Fruit fly (Drosophila melanogaster) whole organism, prepupa: ENCODE results near the gene Mfap1.

ENCODE experiments used
- CG10669 ChIP-seq: fragments of 200-800 bp; sonication (Bioruptor generic); optimal IDR thresholded peaks from 3 replicates; lab custom pipeline; 2018; ENCODE audit warnings: missing biosample characterization, mild to moderate bottlenecking, missing genetic modification characterization, moderate library complexity
- CG11294 ChIP-seq: fragments of 200-800 bp; sonication (Bioruptor generic); IDR thresholded peaks from 2 replicates; pipeline ENCODE4 v1.3.6; 2022; ENCODE audit warnings: missing biosample characterization, missing genetic modification characterization
- CG11762 ChIP-seq: fragments of 200-800 bp; sonication (Bioruptor generic); optimal IDR thresholded peaks from 3 replicates; lab custom pipeline; 2016; ENCODE audit warnings: missing biosample characterization, missing genetic modification characterization; ENCODE audit not compliant: insufficient read depth
- CG11902 ChIP-seq: fragments of 200-800 bp; sonication (Bioruptor generic); optimal IDR thresholded peaks from 3 replicates; lab custom pipeline; 2016; ENCODE audit warnings: missing biosample characterization, missing genetic modification characterization
- CG15336 ChIP-seq: fragments of 200-800 bp; sonication (Bioruptor generic); IDR thresholded peaks from 2 replicates; pipeline ENCODE4 v1.3.6; 2022; ENCODE audit warnings: missing biosample characterization, missing genetic modification characterization
- CG32006 ChIP-seq: fragments of 200-800 bp; sonication (Bioruptor generic); optimal IDR thresholded peaks from 3 replicates; lab custom pipeline; 2017; ENCODE audit warnings: missing biosample characterization, mild to moderate bottlenecking, missing genetic modification characterization
- CG34406 ChIP-seq: fragments of 200-800 bp; sonication (Bioruptor generic); optimal IDR thresholded peaks from 3 replicates; lab custom pipeline; 2016; ENCODE audit warnings: missing biosample characterization, missing genetic modification characterization
- CG3919 ChIP-seq: fragments of 200-800 bp; sonication (Bioruptor generic); optimal IDR thresholded peaks from 3 replicates; lab custom pipeline; 2016; ENCODE audit warnings: missing biosample characterization, missing genetic modification characterization
- CG4318 ChIP-seq: fragments of 200-800 bp; sonication (Bioruptor generic); optimal IDR thresholded peaks from 3 replicates; lab custom pipeline; 2017; ENCODE audit warnings: missing biosample characterization, mild to moderate bottlenecking, missing genetic modification characterization
- CG6163 ChIP-seq: fragments of 200-800 bp; sonication (Bioruptor generic); IDR thresholded peaks from 3 replicates; pipeline ENCODE4 v1.3.6; 2022; ENCODE audit warnings: missing biosample characterization, missing genetic modification characterization
- CG6276 ChIP-seq: fragments of 200-800 bp; sonication (Bioruptor generic); optimal IDR thresholded peaks from 2 replicates; lab custom pipeline; 2017; ENCODE audit warnings: missing biosample characterization, mild to moderate bottlenecking, missing genetic modification characterization
- CG7368 ChIP-seq: fragments of 200-800 bp; sonication (Bioruptor generic); optimal IDR thresholded peaks from 3 replicates; lab custom pipeline; 2016; ENCODE audit warnings: missing biosample characterization, missing genetic modification characterization
- CG8119 ChIP-seq: fragments of 200-800 bp; sonication (Bioruptor generic); IDR thresholded peaks from 3 replicates; pipeline ENCODE4 v1.3.6; 2022; ENCODE audit warnings: missing biosample characterization, missing genetic modification characterization
- CG8632 ChIP-seq: fragments of 200-800 bp; sonication (Bioruptor generic); optimal IDR thresholded peaks from 3 replicates; lab custom pipeline; 2016; ENCODE audit warnings: missing biosample characterization, missing genetic modification characterization
- Eip78C ChIP-seq: fragments of 200-800 bp; sonication (Bioruptor generic); peaks from one replicate; lab custom pipeline; 2016; ENCODE audit warnings: missing biosample characterization, missing genetic modification characterization
- Eip93F ChIP-seq: fragments of 200-800 bp; sonication (Bioruptor generic); optimal IDR thresholded peaks from 2 replicates; lab custom pipeline; 2016; ENCODE audit warnings: missing biosample characterization, mild to moderate bottlenecking, missing genetic modification characterization
- Ets21C ChIP-seq: fragments of 200-800 bp; sonication (Bioruptor generic); optimal IDR thresholded peaks from 3 replicates; lab custom pipeline; 2016; ENCODE audit warnings: missing biosample characterization, missing genetic modification characterization
- Ets96B ChIP-seq: fragments of 200-800 bp; optimal IDR thresholded peaks from 2 replicates; lab custom pipeline; 2019; ENCODE audit warnings: missing biosample characterization, mild to moderate bottlenecking, missing genetic modification characterization, moderate library complexity
- Gug ChIP-seq: fragments of 200-800 bp; sonication (Bioruptor generic); IDR thresholded peaks from 2 replicates; pipeline ENCODE4 v1.3.6; 2022; ENCODE audit warnings: missing biosample characterization, missing genetic modification characterization
- Hr38 ChIP-seq: sonication (Bioruptor generic); optimal IDR thresholded peaks from 2 replicates; lab custom pipeline; 2016; ENCODE audit warnings: missing biosample characterization, missing genetic modification characterization
- Hr4 ChIP-seq: fragments of 200-800 bp; sonication (Bioruptor generic); optimal IDR thresholded peaks from 3 replicates; lab custom pipeline; 2016; ENCODE audit warnings: missing biosample characterization, missing genetic modification characterization
- Lpt ChIP-seq: fragments of 200-800 bp; sonication (Bioruptor generic); optimal IDR thresholded peaks from 3 replicates; lab custom pipeline; 2016; ENCODE audit warnings: missing biosample characterization, missing genetic modification characterization
- Met ChIP-seq: fragments of 200-800 bp; sonication (Bioruptor generic); optimal IDR thresholded peaks from 3 replicates; lab custom pipeline; 2016; ENCODE audit warnings: missing biosample characterization, missing genetic modification characterization
- Smox ChIP-seq: fragments of 200-800 bp; sonication (Bioruptor generic); optimal IDR thresholded peaks from 3 replicates; lab custom pipeline; 2016; ENCODE audit warnings: missing biosample characterization, missing genetic modification characterization
- Sox102F ChIP-seq: fragments of 200-800 bp; sonication (Bioruptor generic); optimal IDR thresholded peaks from 2 replicates; lab custom pipeline; 2016; ENCODE audit warnings: missing biosample characterization, mild to moderate bottlenecking, missing genetic modification characterization
- achi ChIP-seq: fragments of 200-800 bp; sonication (Bioruptor generic); optimal IDR thresholded peaks from 3 replicates; lab custom pipeline; 2016; ENCODE audit warnings: missing biosample characterization, missing genetic modification characterization
- acj6 ChIP-seq: fragments of 200-800 bp; sonication (Bioruptor generic); optimal IDR thresholded peaks from 3 replicates; lab custom pipeline; 2016; ENCODE audit warnings: missing biosample characterization, missing genetic modification characterization
- dsx ChIP-seq: fragments of 200-800 bp; optimal IDR thresholded peaks from 3 replicates; lab custom pipeline; 2019; ENCODE audit warnings: missing biosample characterization, mild to moderate bottlenecking, missing genetic modification characterization, moderate library complexity; ENCODE audit not compliant: poor library complexity, severe bottlenecking
- eg ChIP-seq: fragments of 200-800 bp; sonication (Bioruptor generic); IDR thresholded peaks from 3 replicates; pipeline ENCODE4 v1.3.6; 2022; ENCODE audit warnings: missing biosample characterization, missing genetic modification characterization
- fd59A ChIP-seq: fragments of 200-800 bp; sonication (Bioruptor generic); optimal IDR thresholded peaks from 2 replicates; lab custom pipeline; 2017; ENCODE audit warnings: missing biosample characterization, mild to moderate bottlenecking, missing genetic modification characterization, missing genetic modification reagents
- fd85E ChIP-seq: fragments of 200-800 bp; sonication (Bioruptor generic); optimal IDR thresholded peaks from 3 replicates; lab custom pipeline; 2016; ENCODE audit warnings: missing biosample characterization, missing genetic modification characterization
- net ChIP-seq: fragments of 200-800 bp; sonication (Bioruptor generic); optimal IDR thresholded peaks from 3 replicates; lab custom pipeline; 2016; ENCODE audit warnings: missing biosample characterization, missing genetic modification characterization
- ss ChIP-seq, 2 experiments: fragments of 200-800 bp; sonication (Bioruptor generic); optimal IDR thresholded peaks; 2 replicates in 1 of 2; 3 replicates in 1 of 2; lab custom pipeline; 2017 to 2018; ENCODE audit warnings: mild to moderate bottlenecking in 2 of 2, missing biosample characterization in 2 of 2, missing genetic modification characterization in 2 of 2, moderate library complexity in 1 of 2
- svp ChIP-seq: fragments of 200-800 bp; sonication (Bioruptor generic); peaks from one replicate; lab custom pipeline; 2016; ENCODE audit warnings: missing biosample characterization, missing genetic modification characterization
- vri ChIP-seq: fragments of 200-800 bp; sonication (Bioruptor generic); optimal IDR thresholded peaks from 3 replicates; lab custom pipeline; 2016; ENCODE audit warnings: missing biosample characterization, mild to moderate bottlenecking, missing genetic modification characterization

Gene Mfap1

dm6 chr3L:1905273-1905672 is 35.6 kb upstream of the Mfap1 start (continued):
- TF ChIP-seq fd85E (GFP tag; lab: Kevin White, UChicago) (no peak), achi (peak; percentile 41), Smox (peak; percentile 25), Met (GFP tag; lab: Kevin White, UChicago) (peak; percentile 22), eg (GFP tag; lab: Robert Waterston, UW) (no peak), CG11902 (GFP tag; lab: Kevin White, UChicago) (peak; percentile 41), Eip93F (GFP tag; lab: Kevin White, UChicago) (no peak), Gug (no peak), net (GFP tag; lab: Kevin White, UChicago) (peak; percentile 52), CG32006 (GFP tag; lab: Kevin White, UChicago) (peak; percentile 92), Ets21C (no peak), CG11762 (GFP tag; lab: Kevin White, UChicago) (no peak), CG8632 (GFP tag; lab: Kevin White, UChicago) (peak; percentile 33), CG4318 (GFP tag; lab: Kevin White, UChicago) (peak; percentile 71), CG11294 (GFP tag; lab: Robert Waterston, UW) (no peak), vri (GFP tag; lab: Kevin White, UChicago) (no peak), Hr4 (peak; percentile 75), CG6276 (GFP tag; lab: Kevin White, UChicago) (peak; percentile 62), Lpt (GFP tag; lab: Kevin White, UChicago) (peak; percentile 32), acj6 (GFP tag; lab: Kevin White, UChicago) (peak; percentile 52), CG7368 (GFP tag; lab: Kevin White, UChicago) (peak; percentile 49)

dm6 chr3L:1906208-1906607 is 34.7 kb upstream of the Mfap1 start:
- no peak for TF ChIP-seq fd59A
- TF ChIP-seq ss (GFP tag; optimal IDR thresholded peaks at IDR 0.05; lab: Kevin White, UChicago) = peak in 1 of 2 experiments; percentile 0
- TF ChIP-seq Eip78C (GFP tag; lab: Kevin White, UChicago) = peak; percentile 82
- peak; percentile 5 for TF ChIP-seq achi
- TF ChIP-seq CG34406 (GFP tag; lab: Kevin White, UChicago) = no peak
- peak; percentile 42; the same call in 1 of the 3 replicates for TF ChIP-seq eg (GFP tag; lab: Robert Waterston, UW)
- TF ChIP-seq CG6163 (GFP tag; lab: Robert Waterston, UW) = peak; percentile 31; the same call in 1 of the 3 replicates
- peak; percentile 54 for TF ChIP-seq svp
- TF ChIP-seq CG3919 (GFP tag; lab: Kevin White, UChicago) = peak; percentile 30
- no peak for TF ChIP-seq Eip93F (GFP tag; lab: Kevin White, UChicago)
- TF ChIP-seq CG15336 (GFP tag; lab: Robert Waterston, UW) = no peak
- TF ChIP-seq CG10669 (GFP tag; lab: Kevin White, UChicago) = peak; percentile 12

- TF ChIP-seq svp (peak; percentile 93), Sox102F (GFP tag; lab: Kevin White, UChicago) (no peak), vri (GFP tag; lab: Kevin White, UChicago) (peak; percentile 27), fd85E (GFP tag; lab: Kevin White, UChicago) (no peak), Hr38 (no peak)
Observed at dm6 chr3L:1909000-1909399, 31.9 kb upstream of the Mfap1 start.

- TF ChIP-seq Ets21C (no peak), svp (peak; percentile 64), dsx (GFP tag; lab: Kevin White, UChicago) (no peak), Ets96B (tag; lab: Kevin White, UChicago) (no peak), CG8119 (GFP tag; lab: Robert Waterston, UW) (no peak), CG10669 (GFP tag; lab: Kevin White, UChicago) (no peak), ss (GFP tag; optimal IDR thresholded peaks at IDR 0.05; lab: Kevin White, UChicago) (peak in 1 of 2 experiments; percentile 16), Hr38 (no peak), CG6276 (GFP tag; lab: Kevin White, UChicago) (no peak), fd59A (no peak), Eip78C (GFP tag; lab: Kevin White, UChicago) (peak; percentile 32), Lpt (GFP tag; lab: Kevin White, UChicago) (no peak), net (GFP tag; lab: Kevin White, UChicago) (no peak), CG6163 (GFP tag; lab: Robert Waterston, UW) (0 out of 3 replicates have a peak, but pooled peaks have one; percentile 40)
Observed at dm6 chr3L:1910107-1910506, 30.8 kb upstream of the Mfap1 start, which contains the start of gene dsb. dsb (minus strand) TSS chr3L:1910197.
